Worm (Caenorhabditis elegans): ENCODE data around the gene snpc-3.1.

snpc-3.1 gene

ce11 chrIV:5452667-5453066 is 33.4 kb downstream of the snpc-3.1 start, which contains the start of gene Y4C6A.4:
TSS of gene Y4C6A.4 (plus strand) at chrIV:5452967.
- no peak for TF ChIP-seq ceh-36 (tag; optimal IDR thresholded peaks at IDR 0.05)
- TF ChIP-seq pes-1 (GFP tag; IDR thresholded peaks at IDR 0.05), result no peak
- TF ChIP-seq ets-7 (tag; optimal IDR thresholded peaks at IDR 0.05), result no peak
- TF ChIP-seq F13C5.2 (tag; optimal IDR thresholded peaks at IDR 0.05), result no peak
- no peak for TF ChIP-seq hmg-4 (GFP tag; optimal IDR thresholded peaks at IDR 0.05)
- TF ChIP-seq hmbx-1 (tag; optimal IDR thresholded peaks at IDR 0.05), result no peak
- TF ChIP-seq tbx-11 (GFP tag; IDR thresholded peaks at IDR 0.05), result no peak
- TF ChIP-seq scrt-1 (GFP tag; IDR thresholded peaks at IDR 0.05), result no peak
- TF ChIP-seq sea-1 (GFP tag; conservative IDR thresholded peaks at IDR 0.05), result no peak
- TF ChIP-seq tra-4 (tag; optimal IDR thresholded peaks at IDR 0.05), result no peak

- no peak for TF ChIP-seq pes-1 (GFP tag; IDR thresholded peaks at IDR 0.05)
- no peak for TF ChIP-seq ets-7 (tag; optimal IDR thresholded peaks at IDR 0.05)
- no peak for TF ChIP-seq tbx-37 (GFP tag; conservative IDR thresholded peaks at IDR 0.05)
- no peak for TF ChIP-seq sea-1 (GFP tag; conservative IDR thresholded peaks at IDR 0.05)
- TF ChIP-seq ceh-36 (tag; optimal IDR thresholded peaks at IDR 0.05), result no peak
- TF ChIP-seq F13C5.2 (tag; optimal IDR thresholded peaks at IDR 0.05), result no peak
- TF ChIP-seq ama-1 (optimal IDR thresholded peaks at IDR 0.05), result no peak
- no peak for TF ChIP-seq tbx-11 (GFP tag; IDR thresholded peaks at IDR 0.05)
- TF ChIP-seq hmg-4 (GFP tag; optimal IDR thresholded peaks at IDR 0.05), result no peak
- TF ChIP-seq hnd-1 (tag; optimal IDR thresholded peaks at IDR 0.05), result no peak
- no peak for TF ChIP-seq scrt-1 (GFP tag; IDR thresholded peaks at IDR 0.05)
- no peak for TF ChIP-seq B0310.2 (tag; optimal IDR thresholded peaks at IDR 0.05)
- no peak for TF ChIP-seq ceh-13 (GFP tag; optimal IDR thresholded peaks at IDR 0.05)
- no peak for TF ChIP-seq tra-4 (tag; optimal IDR thresholded peaks at IDR 0.05)
- no peak for TF ChIP-seq hmbx-1 (tag; optimal IDR thresholded peaks at IDR 0.05)
- TF ChIP-seq aly-1 (tag; optimal IDR thresholded peaks at IDR 0.05), result no peak
- no peak for TF ChIP-seq flt-1 (GFP tag; IDR thresholded peaks at IDR 0.05)
Measured at ce11 chrIV:5438705-5439104, 47.4 kb downstream of the snpc-3.1 start, which contains the start of gene mgl-3. TSS of gene mgl-3 (plus strand) at chrIV:5439005.
